Worm (Caenorhabditis elegans) whole organism, L4 larva: ENCODE results near the gene K07E3.2.

ENCODE experiments used
- R02D3.7 ChIP-seq: fragments of 150-350 bp; sonication (generic microtip); optimal IDR thresholded peaks from 3 replicates; lab custom pipeline; 2014; ENCODE audit warnings: missing biosample characterization, missing genetic modification characterization
- T26A8.4 ChIP-seq: fragments of 200-800 bp; sonication (Bioruptor generic); IDR thresholded peaks from 2 replicates; pipeline ENCODE4 v1.3.6; 2022; ENCODE audit warnings: missing genetic modification characterization, missing compliant biosample characterization
- ama-1 ChIP-seq: fragments of 150-350 bp; optimal IDR thresholded peaks from 2 replicates; lab custom pipeline; 2014; ENCODE audit warnings: inconsistent platforms, mixed read lengths
- ceh-20 ChIP-seq: fragments of 200-800 bp; sonication (Bioruptor generic); IDR thresholded peaks from 2 replicates; pipeline ENCODE4 v1.3.6; 2022; ENCODE audit warnings: missing genetic modification reagents, missing genetic modification characterization, missing compliant biosample characterization
- ces-1 ChIP-seq: fragments of 150-350 bp; sonication (generic microtip); optimal IDR thresholded peaks from 4 replicates; lab custom pipeline; 2014; ENCODE audit warnings: missing biosample characterization, missing genetic modification reagents, missing genetic modification characterization
- daf-12 ChIP-seq: fragments of 150-350 bp; optimal IDR thresholded peaks from 2 replicates; lab custom pipeline; 2014; ENCODE audit warnings: missing biosample characterization, missing genetic modification reagents, missing genetic modification characterization
- daf-16 ChIP-seq, 3 experiments: sonication (generic microtip); optimal IDR thresholded peaks; 2 replicates each; lab custom pipeline; 2016 to 2017; ENCODE audit warnings: missing genetic modification characterization in 3 of 3, missing genetic modification reagents in 3 of 3, mild to moderate bottlenecking in 2 of 3, missing compliant biosample characterization in 2 of 3, missing biosample characterization in 1 of 3, moderate library complexity in 1 of 3
- dmd-6 ChIP-seq: fragments of 200-800 bp; sonication (Bioruptor generic); IDR thresholded peaks from 2 replicates; pipeline ENCODE4 v1.3.6; 2022; ENCODE audit warnings: missing genetic modification reagents, missing genetic modification characterization, missing compliant biosample characterization
- dmd-9 ChIP-seq: fragments of 200-800 bp; sonication (Bioruptor generic); IDR thresholded peaks from 2 replicates; pipeline ENCODE4 v1.3.6; 2022; ENCODE audit warnings: missing genetic modification reagents, missing genetic modification characterization, missing compliant biosample characterization
- dve-1 ChIP-seq: sonication (generic microtip); optimal IDR thresholded peaks from 2 replicates; lab custom pipeline; 2017; ENCODE audit warnings: antibody characterized with exemption, mild to moderate bottlenecking, missing genetic modification characterization, missing compliant biosample characterization; ENCODE audit not compliant: insufficient read depth
- fos-1 ChIP-seq: fragments of 150-350 bp; optimal IDR thresholded peaks from 2 replicates; lab custom pipeline; 2014; ENCODE audit warnings: missing biosample characterization, missing genetic modification characterization
- gei-8 ChIP-seq: fragments of 200-800 bp; sonication (Bioruptor generic); optimal IDR thresholded peaks from 2 replicates; lab custom pipeline; 2018; ENCODE audit warnings: mild to moderate bottlenecking, missing genetic modification characterization, missing compliant biosample characterization
- hif-1 ChIP-seq, 2 experiments: sonication (generic microtip); optimal IDR thresholded peaks; 2 replicates each; lab custom pipeline; 2016 to 2017; ENCODE audit warnings: missing compliant biosample characterization in 2 of 2, missing genetic modification characterization in 2 of 2, missing genetic modification reagents in 2 of 2, missing genotype in 2 of 2, mild to moderate bottlenecking in 1 of 2
- hlh-11 ChIP-seq: fragments of 200-800 bp; sonication (Bioruptor generic); optimal IDR thresholded peaks from 2 replicates; lab custom pipeline; 2018; ENCODE audit warnings: mild to moderate bottlenecking, missing genetic modification characterization, missing compliant biosample characterization
- hlh-30 ChIP-seq: sonication (generic microtip); optimal IDR thresholded peaks from 2 replicates; lab custom pipeline; 2017; ENCODE audit warnings: antibody characterized with exemption, mild to moderate bottlenecking, missing genetic modification characterization, missing compliant biosample characterization; ENCODE audit not compliant: insufficient read depth
- hmg-1.1 ChIP-seq: fragments of 200-800 bp; sonication (Bioruptor generic); IDR thresholded peaks from 2 replicates; pipeline ENCODE4 v1.3.6; 2022; ENCODE audit warnings: missing genetic modification reagents, missing genetic modification characterization, missing compliant biosample characterization
- jun-1 ChIP-seq: fragments of 150-350 bp; optimal IDR thresholded peaks from 2 replicates; lab custom pipeline; 2014; ENCODE audit warnings: missing biosample characterization, missing genetic modification reagents, missing genetic modification characterization
- lir-3 ChIP-seq: sonication (generic microtip); optimal IDR thresholded peaks from 2 replicates; lab custom pipeline; 2016; ENCODE audit warnings: mild to moderate bottlenecking, missing genetic modification characterization, missing compliant biosample characterization
- mdl-1 ChIP-seq, 2 experiments: fragments of 150-350 bp in 1 of 2; sonication (generic microtip) in 1 of 2; optimal IDR thresholded peaks; 2 replicates each; lab custom pipeline; 2014 to 2017; ENCODE audit warnings: missing biosample characterization in 2 of 2, missing genetic modification characterization in 2 of 2
- mdt-29 ChIP-seq: fragments of 200-800 bp; sonication (Bioruptor generic); IDR thresholded peaks from 2 replicates; pipeline ENCODE4 v1.3.6; 2022; ENCODE audit warnings: missing genetic modification reagents, missing genetic modification characterization, missing compliant biosample characterization
- mep-1 ChIP-seq: fragments of 150-350 bp; sonication (generic microtip); optimal IDR thresholded peaks from 3 replicates; lab custom pipeline; 2014; ENCODE audit warnings: missing biosample characterization, missing genetic modification characterization
- mes-2 ChIP-seq: sonication (generic microtip); optimal IDR thresholded peaks from 2 replicates; lab custom pipeline; 2016; ENCODE audit warnings: missing genotype, mild to moderate bottlenecking, missing genetic modification characterization, missing compliant biosample characterization; ENCODE audit not compliant: poor library complexity, severe bottlenecking
- mxl-3 ChIP-seq: fragments of 200-800 bp; sonication (Bioruptor generic); optimal IDR thresholded peaks from 2 replicates; lab custom pipeline; 2018; ENCODE audit warnings: mild to moderate bottlenecking, missing genetic modification characterization, missing compliant biosample characterization
- nhr-10 ChIP-seq: fragments of 150-350 bp; optimal IDR thresholded peaks from 2 replicates; lab custom pipeline; 2014; ENCODE audit warnings: missing biosample characterization, missing genetic modification characterization
- nhr-11 ChIP-seq: fragments of 150-350 bp; optimal IDR thresholded peaks from 2 replicates; lab custom pipeline; 2014; ENCODE audit warnings: missing biosample characterization, missing genetic modification characterization
- nhr-111 ChIP-seq: fragments of 200-800 bp; sonication (Bioruptor generic); optimal IDR thresholded peaks from 2 replicates; lab custom pipeline; 2018; ENCODE audit warnings: mild to moderate bottlenecking, missing genetic modification characterization, missing compliant biosample characterization
- nhr-25 ChIP-seq: sonication (generic microtip); optimal IDR thresholded peaks from 2 replicates; lab custom pipeline; 2017; ENCODE audit warnings: missing genetic modification characterization, mild to moderate bottlenecking, missing compliant biosample characterization, antibody characterized with exemption, moderate library complexity, borderline replicate concordance; ENCODE audit not compliant: insufficient read depth
- nhr-28 ChIP-seq: fragments of 150-350 bp; optimal IDR thresholded peaks from 2 replicates; lab custom pipeline; 2014; ENCODE audit warnings: missing biosample characterization, missing genetic modification characterization
- nhr-41 ChIP-seq: fragments of 200-800 bp; sonication (Bioruptor generic); IDR thresholded peaks from 2 replicates; pipeline ENCODE4 v1.3.6; 2022; ENCODE audit warnings: missing genetic modification reagents, missing genetic modification characterization, missing compliant biosample characterization
- nhr-48 ChIP-seq: sonication (generic microtip); optimal IDR thresholded peaks from 2 replicates; lab custom pipeline; 2016; ENCODE audit warnings: mild to moderate bottlenecking, missing genetic modification characterization, missing compliant biosample characterization
- nhr-77 ChIP-seq: fragments of 150-350 bp; optimal IDR thresholded peaks from 2 replicates; lab custom pipeline; 2014; ENCODE audit warnings: missing biosample characterization, missing genetic modification characterization
- pqm-1 ChIP-seq: sonication (generic microtip); optimal IDR thresholded peaks from 2 replicates; lab custom pipeline; 2017; ENCODE audit warnings: missing biosample characterization, missing genetic modification characterization
- rbr-2 ChIP-seq: sonication (generic microtip); optimal IDR thresholded peaks from 2 replicates; lab custom pipeline; 2016; ENCODE audit warnings: missing genotype, missing genetic modification characterization, missing compliant biosample characterization
- set-16 ChIP-seq: fragments of 200-800 bp; sonication (Bioruptor generic); IDR thresholded peaks from 2 replicates; pipeline ENCODE4 v1.3.6; 2022; ENCODE audit warnings: missing genetic modification reagents, missing genetic modification characterization, missing compliant biosample characterization
- unc-62 ChIP-seq, 3 experiments: fragments of 150-350 bp in 1 of 3; sonication (generic microtip); optimal IDR thresholded peaks in 2 of 3; peaks in 1 of 3; 1 replicate in 1 of 3; 2 replicates in 2 of 3; lab custom pipeline; 2014 to 2017; ENCODE audit warnings: missing biosample characterization in 3 of 3, missing genetic modification characterization in 3 of 3, missing genetic modification reagents in 3 of 3, missing genotype in 1 of 3
- zag-1 ChIP-seq: fragments of 150-350 bp; optimal IDR thresholded peaks from 2 replicates; lab custom pipeline; 2014; ENCODE audit warnings: missing biosample characterization, missing genetic modification characterization

K07E3.2 gene

ce11 chrX:8089266-8089909, 14.7 kb upstream of the K07E3.2 start (continued):
- TF ChIP-seq mes-2 (tag; lab: Kevin White, UChicago) (peak; percentile 39), ama-1 (lab: Kevin White, UChicago) (no peak), nhr-48 (no peak), nhr-77 (tag; lab: Kevin White, UChicago) (peak; percentile 70), nhr-10 (tag; lab: Kevin White, UChicago) (peak; percentile 44), T26A8.4 (GFP tag; lab: Robert Waterston, UW) (peak; percentile 41; the same call in 1 of the 2 replicates), R02D3.7 (tag; lab: Kevin White, UChicago) (no peak), daf-12 (tag; lab: Kevin White, UChicago) (no peak), rbr-2 (tag; lab: Kevin White, UChicago) (peak; percentile 37), nhr-25 (tag; lab: Kevin White, UChicago) (no peak), fos-1 (tag; lab: Kevin White, UChicago) (no peak), set-16 (GFP tag; lab: Robert Waterston, UW) (no peak)

DNA sequence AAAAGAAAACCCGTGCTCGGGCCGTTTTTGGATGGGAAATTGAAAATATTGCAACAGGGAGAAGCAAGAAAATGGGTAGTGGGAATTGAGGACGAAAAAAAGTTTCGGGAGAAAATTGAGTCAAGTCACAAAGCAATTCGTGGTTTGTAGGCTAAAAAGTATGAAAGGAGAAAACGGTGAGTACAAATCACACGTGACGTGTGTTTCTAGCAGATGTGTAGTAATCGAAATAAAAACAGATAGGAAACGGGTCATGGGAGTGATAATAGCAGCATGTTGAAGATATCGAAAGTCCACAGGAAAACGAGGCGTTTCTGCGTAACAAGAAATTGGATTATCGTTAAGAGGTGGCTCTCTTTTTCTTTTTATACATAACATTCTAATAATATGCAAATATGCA, 14.2 kb upstream of the K07E3.2 start:
- peak in 1 of 2 experiments; percentile 2 for TF ChIP-seq hif-1 (tag; optimal IDR thresholded peaks at IDR 0.05; lab: Kevin White, UChicago)
- no peak for TF ChIP-seq ceh-20 (GFP tag; lab: Robert Waterston, UW)
- TF ChIP-seq daf-16 (GFP tag; optimal IDR thresholded peaks at IDR 0.05; lab: Kevin White, UChicago) = no peak
- TF ChIP-seq daf-16 (tag; optimal IDR thresholded peaks at IDR 0.05; lab: Kevin White, UChicago) = peak; percentile 13
- TF ChIP-seq set-16 (GFP tag; lab: Robert Waterston, UW) = no peak
- TF ChIP-seq dmd-6 (GFP tag; lab: Robert Waterston, UW) = peak; percentile 9; the same call in 1 of the 2 replicates
- peak in 1 of 2 experiments; percentile 47 for TF ChIP-seq mdl-1 (tag; optimal IDR thresholded peaks at IDR 0.05; lab: Kevin White, UChicago)
- TF ChIP-seq nhr-28 = peak; percentile 81
- TF ChIP-seq mxl-3 (GFP tag; lab: Kevin White, UChicago) = peak; percentile 45
- TF ChIP-seq ces-1 (GFP tag; lab: Kevin White, UChicago) = no peak
- peak; percentile 43 for TF ChIP-seq nhr-48
- peak; percentile 38 for TF ChIP-seq hlh-11 (tag; lab: Kevin White, UChicago)
- TF ChIP-seq nhr-111 = no peak
- peak; percentile 56; the same call in 1 of the 2 replicates for TF ChIP-seq mdt-29 (GFP tag; lab: Robert Waterston, UW)
- TF ChIP-seq gei-8 = peak; percentile 32
- no peak for TF ChIP-seq hmg-1.1 (GFP tag; lab: Robert Waterston, UW)
- peak; percentile 4 for TF ChIP-seq mep-1
- peak in 1 of 2 experiments; percentile 64 for TF ChIP-seq unc-62 (GFP tag; optimal IDR thresholded peaks at IDR 0.05 in 1 of 2; lab: Kevin White, UChicago)
- no peak for TF ChIP-seq unc-62 (tag; optimal IDR thresholded peaks at IDR 0.05; lab: Kevin White, UChicago)
- no peak for TF ChIP-seq nhr-41 (GFP tag; lab: Robert Waterston, UW)
- TF ChIP-seq zag-1 (tag; lab: Kevin White, UChicago) = no peak
- TF ChIP-seq hlh-30 (tag; lab: Kevin White, UChicago) = peak; percentile 78
- peak; percentile 59 for TF ChIP-seq nhr-11
- TF ChIP-seq lir-3 (tag; lab: Kevin White, UChicago) = no peak

ce11 chrX:8098813-8099360, 5.2 kb upstream of the K07E3.2 start, which contains the start of gene catp-5:
TSS of gene catp-5 (minus strand) at chrX:8098863.
- TF ChIP-seq R02D3.7 (tag; lab: Kevin White, UChicago) (no peak), pqm-1 (tag; lab: Kevin White, UChicago) (peak; percentile 53), dve-1 (tag; lab: Kevin White, UChicago) (peak; percentile 23), nhr-28 (peak; percentile 8), dmd-6 (GFP tag; lab: Robert Waterston, UW) (peak; percentile 50; the same call in 1 of the 2 replicates), daf-16 (GFP tag; optimal IDR thresholded peaks at IDR 0.05; lab: Kevin White, UChicago) (no peak), daf-16 (tag; optimal IDR thresholded peaks at IDR 0.05; lab: Kevin White, UChicago) (peak; percentile 51), nhr-77 (tag; lab: Kevin White, UChicago) (peak; percentile 13), hlh-11 (tag; lab: Kevin White, UChicago) (peak; percentile 22), dmd-9 (GFP tag; lab: Robert Waterston, UW) (no peak), jun-1 (no peak)
